Fruit fly (Drosophila melanogaster): ENCODE data around the gene CG1421.

The CG1421 gene

dm6 chr2L:21915258-21915657 is 12.5 kb downstream of the CG1421 start, which contains the start of gene CG31600:
Gene CG31600 (minus strand): TSS chr2L:21915358.
- no peak for TF ChIP-seq psq (optimal IDR thresholded peaks at IDR 0.05)
- no peak for TF ChIP-seq Myc (optimal IDR thresholded peaks at IDR 0.05)
- no peak for TF ChIP-seq insv (optimal IDR thresholded peaks at IDR 0.05)
- no peak for TF ChIP-seq h (optimal IDR thresholded peaks at IDR 0.05)
- TF ChIP-seq ttk (optimal IDR thresholded peaks at IDR 0.05) = no peak

- no peak for TF ChIP-seq Sin3A (optimal IDR thresholded peaks at IDR 0.05)
Observed at dm6 chr2L:21916000-21916399, 13.2 kb downstream of the CG1421 start, which contains the start of gene CG11634. Gene CG11634 (plus strand): TSS chr2L:21916300.

DNA sequence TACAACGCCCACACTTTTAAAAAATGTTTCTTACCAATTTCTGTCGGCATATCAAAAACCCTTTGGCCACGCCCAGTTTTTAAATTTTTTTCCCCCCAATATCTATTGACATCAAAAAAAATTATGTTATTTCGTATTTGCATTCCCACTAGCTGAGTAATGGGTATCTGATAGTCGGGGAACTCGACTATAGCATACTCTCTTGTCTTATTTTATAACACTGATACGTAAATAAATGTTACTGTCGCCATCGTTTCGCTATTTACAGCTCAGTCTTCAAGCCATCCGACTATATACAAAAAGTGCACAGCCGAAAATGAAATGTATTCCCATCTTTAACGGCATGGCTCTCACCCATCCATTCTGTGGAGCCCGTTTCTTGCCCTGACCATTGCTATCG is 20.5 kb downstream of the CG1421 start:
- TF ChIP-seq h (optimal IDR thresholded peaks at IDR 0.05) (no peak), Myc (optimal IDR thresholded peaks at IDR 0.05) (no peak), ttk (optimal IDR thresholded peaks at IDR 0.05) (no peak), insv (optimal IDR thresholded peaks at IDR 0.05) (no peak), psq (optimal IDR thresholded peaks at IDR 0.05) (no peak), Sin3A (optimal IDR thresholded peaks at IDR 0.05) (no peak)

- no peak for TF ChIP-seq psq (optimal IDR thresholded peaks at IDR 0.05)
- TF ChIP-seq Sin3A (optimal IDR thresholded peaks at IDR 0.05) = no peak
Observed at dm6 chr2L:21933496-21933895, 30.7 kb downstream of the CG1421 start.
